Worm (Caenorhabditis elegans) whole organism, L4/young adult: Measurements from ENCODE around the gene hum-6.

Experiments used
- W03F9.2 ChIP-seq: fragments of 150-350 bp; optimal IDR thresholded peaks from 2 replicates; lab custom pipeline; 2014; ENCODE audit warnings: missing biosample characterization, missing genetic modification characterization
- dao-5 ChIP-seq: sonication (generic microtip); optimal IDR thresholded peaks from 2 replicates; lab custom pipeline; 2016; ENCODE audit warnings: missing genotype, missing genetic modification characterization, moderate library complexity, missing compliant biosample characterization
- him-1 ChIP-seq: sonication (generic microtip); optimal IDR thresholded peaks from 2 replicates; lab custom pipeline; 2016; ENCODE audit warnings: missing genotype, missing genetic modification reagents, missing genetic modification characterization, missing compliant biosample characterization

ce11 chrX:2274237-2274636 is 28.6 kb upstream of the hum-6 start, which contains the start of gene AH9.4:
- TF ChIP-seq him-1: no peak
- no peak for TF ChIP-seq W03F9.2 (tag; lab: Kevin White, UChicago)
- TF ChIP-seq dao-5: no peak
